Worm (Caenorhabditis elegans) whole organism, early embryonic: ENCODE data around the gene tric-1B.2.

Experiments
- B0310.2 ChIP-seq: sonication (generic microtip); optimal IDR thresholded peaks from 2 replicates; lab custom pipeline; 2016; ENCODE audit warnings: mild to moderate bottlenecking, missing genetic modification characterization, missing compliant biosample characterization
- ama-1 ChIP-seq: fragments of 150-350 bp; optimal IDR thresholded peaks from 2 replicates; lab custom pipeline; 2014
- ceh-13 ChIP-seq: fragments of 200-800 bp; sonication (Bioruptor generic); optimal IDR thresholded peaks from 2 replicates; lab custom pipeline; 2018; ENCODE audit warnings: mild to moderate bottlenecking, missing genetic modification characterization, missing compliant biosample characterization
- ceh-36 ChIP-seq: sonication (generic microtip); optimal IDR thresholded peaks from 2 replicates; lab custom pipeline; 2016; ENCODE audit warnings: missing genetic modification characterization, inconsistent platforms, missing compliant biosample characterization
- ets-7 ChIP-seq: sonication (generic microtip); optimal IDR thresholded peaks from 2 replicates; lab custom pipeline; 2016; ENCODE audit warnings: missing genotype, missing genetic modification characterization, missing compliant biosample characterization
- hmg-4 ChIP-seq: fragments of 200-800 bp; sonication (Bioruptor generic); optimal IDR thresholded peaks from 2 replicates; lab custom pipeline; 2018; ENCODE audit warnings: mild to moderate bottlenecking, missing genetic modification characterization, missing compliant biosample characterization
- hnd-1 ChIP-seq: sonication (generic microtip); optimal IDR thresholded peaks from 2 replicates; lab custom pipeline; 2016; ENCODE audit warnings: missing genetic modification characterization, missing compliant biosample characterization
- pes-1 ChIP-seq: fragments of 200-800 bp; sonication (Bioruptor generic); IDR thresholded peaks from 2 replicates; pipeline ENCODE4 v1.3.6; 2022; ENCODE audit warnings: missing genetic modification reagents, missing genetic modification characterization, missing compliant biosample characterization
- sea-1 ChIP-seq: fragments of 200-800 bp; sonication (Bioruptor generic); conservative IDR thresholded peaks from 2 replicates; pipeline ENCODE4 v1.3.6; 2022; ENCODE audit warnings: missing genetic modification characterization, missing compliant biosample characterization
- tbx-11 ChIP-seq: fragments of 200-800 bp; sonication (Bioruptor generic); IDR thresholded peaks from 2 replicates; pipeline ENCODE4 v1.3.6; 2022; ENCODE audit warnings: missing genetic modification characterization, missing compliant biosample characterization
- tra-4 ChIP-seq: sonication (generic microtip); optimal IDR thresholded peaks from 2 replicates; lab custom pipeline; 2017; ENCODE audit warnings: missing genetic modification characterization, missing compliant biosample characterization

- TF ChIP-seq ama-1 (lab: Kevin White, UChicago) (no peak), hmg-4 (GFP tag; lab: Kevin White, UChicago) (no peak), ceh-13 (no peak), ceh-36 (tag; lab: Kevin White, UChicago) (no peak), ets-7 (no peak), hnd-1 (tag; lab: Kevin White, UChicago) (no peak), pes-1 (GFP tag; lab: Robert Waterston, UW) (no peak), sea-1 (GFP tag; lab: Robert Waterston, UW) (no peak), tra-4 (tag; lab: Kevin White, UChicago) (no peak), tbx-11 (GFP tag; lab: Robert Waterston, UW) (no peak), B0310.2 (tag; lab: Kevin White, UChicago) (no peak)
Observed at ce11 chrII:12249042-12249441, 30.1 kb downstream of the tric-1B.2 start, which contains the start of gene tag-276.
